Fruit fly (Drosophila melanogaster) whole organism, embryonic: ENCODE measurements around the gene dhd.

Experiments
- ATbp ChIP-seq: fragments of 200-800 bp; sonication (Bioruptor generic); optimal IDR thresholded peaks from 2 replicates; lab custom pipeline; 2017; ENCODE audit warnings: missing biosample characterization, mild to moderate bottlenecking, missing genetic modification characterization, missing genetic modification reagents
- Bgb ChIP-seq: fragments of 200-800 bp; sonication (Bioruptor generic); IDR thresholded peaks from 2 replicates; pipeline ENCODE4 v1.3.6; 2022; ENCODE audit warnings: missing biosample characterization, missing genetic modification characterization; ENCODE audit not compliant: partially characterized antibody
- BtbVII ChIP-seq: fragments of 200-800 bp; sonication (Bioruptor generic); optimal IDR thresholded peaks from 3 replicates; lab custom pipeline; 2017; ENCODE audit warnings: missing biosample characterization, mild to moderate bottlenecking, missing genetic modification characterization
- CG10462 ChIP-seq: fragments of 200-800 bp; sonication (Bioruptor generic); optimal IDR thresholded peaks from 2 replicates; lab custom pipeline; 2016; ENCODE audit warnings: missing biosample characterization, missing genetic modification characterization
- CG10565 ChIP-seq: fragments of 200-800 bp; sonication (Bioruptor generic); optimal IDR thresholded peaks from 3 replicates; lab custom pipeline; 2016; ENCODE audit warnings: missing biosample characterization, mild to moderate bottlenecking, missing genetic modification characterization
- CG11085 ChIP-seq: fragments of 200-800 bp; sonication (Bioruptor generic); IDR thresholded peaks from 2 replicates; pipeline ENCODE4 v1.3.6; 2022; ENCODE audit warnings: missing biosample characterization, missing genetic modification characterization
- CG11504 ChIP-seq: fragments of 200-800 bp; sonication (Bioruptor generic); optimal IDR thresholded peaks from 3 replicates; lab custom pipeline; 2019; ENCODE audit warnings: missing biosample characterization, mild to moderate bottlenecking, missing genetic modification characterization, moderate library complexity
- CG11695 ChIP-seq: fragments of 200-800 bp; sonication (Bioruptor generic); IDR thresholded peaks from 3 replicates; pipeline ENCODE4 v1.3.6; 2022; ENCODE audit warnings: missing biosample characterization, missing genetic modification characterization
- CG1233 ChIP-seq: fragments of 200-800 bp; sonication (Bioruptor generic); optimal IDR thresholded peaks from 4 replicates; lab custom pipeline; 2018; ENCODE audit warnings: missing biosample characterization, mild to moderate bottlenecking, missing genetic modification characterization
- CG14710 ChIP-seq: fragments of 200-800 bp; sonication (Bioruptor generic); optimal IDR thresholded peaks from 3 replicates; lab custom pipeline; 2019; ENCODE audit warnings: missing biosample characterization, mild to moderate bottlenecking, missing genetic modification characterization, moderate library complexity
- CG14860 ChIP-seq: fragments of 200-800 bp; sonication (Bioruptor generic); IDR thresholded peaks from 3 replicates; pipeline ENCODE4 v1.3.6; 2022; ENCODE audit warnings: missing biosample characterization, missing genetic modification characterization; ENCODE audit not compliant: partially characterized antibody
- CG15514 ChIP-seq: fragments of 200-800 bp; sonication (Bioruptor generic); optimal IDR thresholded peaks from 3 replicates; lab custom pipeline; 2017; ENCODE audit warnings: missing biosample characterization, missing genetic modification characterization, mild to moderate bottlenecking, moderate library complexity, missing genetic modification reagents
- CG3407 ChIP-seq: fragments of 200-800 bp; sonication (Bioruptor generic); optimal IDR thresholded peaks from 2 replicates; lab custom pipeline; 2018; ENCODE audit warnings: missing biosample characterization, mild to moderate bottlenecking, missing genetic modification characterization
- CG4404 ChIP-seq: fragments of 200-800 bp; sonication (Bioruptor generic); IDR thresholded peaks from 2 replicates; pipeline ENCODE4 v1.3.6; 2022; ENCODE audit warnings: missing biosample characterization, missing genetic modification characterization
- CG4617 ChIP-seq: fragments of 200-800 bp; sonication (Bioruptor generic); optimal IDR thresholded peaks from 3 replicates; lab custom pipeline; 2016; ENCODE audit warnings: missing biosample characterization, missing genetic modification characterization, borderline replicate concordance
- CG6765 ChIP-seq: fragments of 200-800 bp; sonication (Bioruptor generic); optimal IDR thresholded peaks from 3 replicates; lab custom pipeline; 2017; ENCODE audit warnings: missing biosample characterization, mild to moderate bottlenecking, missing genetic modification characterization
- CG8388 ChIP-seq: fragments of 200-800 bp; sonication (Bioruptor generic); optimal IDR thresholded peaks from 2 replicates; lab custom pipeline; 2019; ENCODE audit warnings: missing biosample characterization, mild to moderate bottlenecking, missing genetic modification characterization, moderate library complexity
- CG9609 ChIP-seq: fragments of 200-800 bp; sonication (Bioruptor generic); optimal IDR thresholded peaks from 3 replicates; lab custom pipeline; 2016; ENCODE audit warnings: missing biosample characterization, missing genetic modification characterization
- CkIIα-i1 ChIP-seq: fragments of 200-800 bp; sonication (Bioruptor generic); IDR thresholded peaks from 2 replicates; pipeline ENCODE4 v1.3.6; 2022; ENCODE audit warnings: missing biosample characterization, missing genetic modification characterization
- Dref ChIP-seq: fragments of 200-800 bp; sonication (Bioruptor generic); IDR thresholded peaks from 2 replicates; pipeline ENCODE4 v1.3.6; 2022; ENCODE audit warnings: missing biosample characterization, missing genetic modification characterization
- Elba2 ChIP-seq: fragments of 200-800 bp; sonication (Bioruptor generic); optimal IDR thresholded peaks from 3 replicates; lab custom pipeline; 2016; ENCODE audit warnings: missing biosample characterization, missing genetic modification characterization
- Fer3 ChIP-seq: fragments of 200-800 bp; sonication (Bioruptor generic); optimal IDR thresholded peaks from 2 replicates; lab custom pipeline; 2018; ENCODE audit warnings: missing biosample characterization, mild to moderate bottlenecking, missing genetic modification characterization, moderate library complexity
- Hr78 ChIP-seq, 2 experiments: fragments of 200-800 bp in 1 of 2; fragments of >200 bp in 1 of 2; sonication (Bioruptor generic) in 1 of 2; optimal IDR thresholded peaks; 2 replicates each; lab custom pipeline; 2017 to 2019; ENCODE audit warnings: missing biosample characterization in 2 of 2, missing genetic modification characterization in 2 of 2, mild to moderate bottlenecking in 1 of 2, moderate library complexity in 1 of 2
- MESR4 ChIP-seq: fragments of 200-800 bp; sonication (Bioruptor generic); optimal IDR thresholded peaks from 2 replicates; lab custom pipeline; 2018; ENCODE audit warnings: missing biosample characterization, mild to moderate bottlenecking, missing genetic modification characterization, moderate library complexity
- PHDP ChIP-seq: fragments of 200-800 bp; sonication (Bioruptor generic); optimal IDR thresholded peaks from 3 replicates; lab custom pipeline; 2018; ENCODE audit warnings: missing biosample characterization, mild to moderate bottlenecking, missing genetic modification characterization, moderate library complexity
- Side ChIP-seq: fragments of 200-800 bp; sonication (Bioruptor generic); optimal IDR thresholded peaks from 2 replicates; lab custom pipeline; 2016; ENCODE audit warnings: missing biosample characterization, missing genetic modification characterization
- Usf ChIP-seq: fragments of 200-800 bp; sonication (Bioruptor generic); optimal IDR thresholded peaks from 2 replicates; lab custom pipeline; 2017; ENCODE audit warnings: missing genotype, missing biosample characterization, missing genetic modification characterization
- bsh ChIP-seq, 2 experiments: fragments of 200-800 bp; sonication (Bioruptor generic); optimal IDR thresholded peaks; 2 replicates each; lab custom pipeline; 2017 to 2018; ENCODE audit warnings: mild to moderate bottlenecking in 2 of 2, missing biosample characterization in 2 of 2, missing genetic modification characterization in 2 of 2, moderate library complexity in 1 of 2
- cato ChIP-seq: fragments of 200-800 bp; sonication (Bioruptor generic); optimal IDR thresholded peaks from 2 replicates; lab custom pipeline; 2016; ENCODE audit warnings: missing biosample characterization, missing genetic modification characterization, borderline replicate concordance
- crc ChIP-seq: fragments of 200-800 bp; sonication (Bioruptor generic); optimal IDR thresholded peaks from 2 replicates; lab custom pipeline; 2016; ENCODE audit warnings: missing biosample characterization, missing genetic modification characterization
- da ChIP-seq: fragments of 200-800 bp; sonication (Bioruptor generic); optimal IDR thresholded peaks from 2 replicates; lab custom pipeline; 2016; ENCODE audit warnings: missing biosample characterization, missing genetic modification characterization
- dmrt99B ChIP-seq: fragments of 200-800 bp; sonication (Bioruptor generic); optimal IDR thresholded peaks from 2 replicates; lab custom pipeline; 2018; ENCODE audit warnings: missing biosample characterization, mild to moderate bottlenecking, missing genetic modification characterization, moderate library complexity
- dysf ChIP-seq: fragments of 200-800 bp; sonication (Bioruptor generic); IDR thresholded peaks from 3 replicates; pipeline ENCODE4 v1.3.6; 2022; ENCODE audit warnings: missing biosample characterization, missing genetic modification characterization
- fru ChIP-seq: fragments of >200 bp; optimal IDR thresholded peaks from 2 replicates; lab custom pipeline; 2017
- gcm2 ChIP-seq: fragments of 200-800 bp; sonication (Bioruptor generic); optimal IDR thresholded peaks from 2 replicates; lab custom pipeline; 2016; ENCODE audit warnings: missing biosample characterization, missing genetic modification characterization
- gsb-n ChIP-seq: fragments of 200-800 bp; sonication (Bioruptor generic); optimal IDR thresholded peaks from 3 replicates; lab custom pipeline; 2018; ENCODE audit warnings: missing biosample characterization, mild to moderate bottlenecking, missing genetic modification characterization
- ham ChIP-seq: fragments of 200-800 bp; sonication (Bioruptor generic); IDR thresholded peaks from 2 replicates; pipeline ENCODE4 v1.3.6; 2022; ENCODE audit warnings: missing biosample characterization, missing genetic modification characterization
- ind ChIP-seq: fragments of 200-800 bp; sonication (Bioruptor generic); optimal IDR thresholded peaks from 3 replicates; lab custom pipeline; 2016; ENCODE audit warnings: missing biosample characterization, missing genetic modification characterization
- insv ChIP-seq, 2 experiments: fragments of 200-800 bp; sonication (Bioruptor generic); optimal IDR thresholded peaks; 3 replicates each; lab custom pipeline; 2016 to 2018; ENCODE audit warnings: missing biosample characterization in 2 of 2, missing genetic modification characterization in 2 of 2
- jigr1 ChIP-seq: fragments of 200-800 bp; sonication (Bioruptor generic); IDR thresholded peaks from 3 replicates; pipeline ENCODE4 v1.3.6; 2022; ENCODE audit warnings: missing biosample characterization, missing genetic modification characterization
- jing ChIP-seq: fragments of 200-800 bp; sonication (Bioruptor generic); optimal IDR thresholded peaks from 2 replicates; lab custom pipeline; 2018; ENCODE audit warnings: missing biosample characterization, mild to moderate bottlenecking, missing genetic modification characterization
- ken ChIP-seq: fragments of 200-800 bp; sonication (Bioruptor generic); IDR thresholded peaks from 3 replicates; pipeline ENCODE4 v1.3.6; 2022; ENCODE audit warnings: missing biosample characterization, missing genetic modification characterization
- lab ChIP-seq: fragments of 200-800 bp; sonication (Bioruptor generic); optimal IDR thresholded peaks from 3 replicates; lab custom pipeline; 2017; ENCODE audit warnings: missing biosample characterization, missing genetic modification characterization, mild to moderate bottlenecking, moderate library complexity, missing genetic modification reagents
- lola ChIP-seq, 3 experiments: fragments of >200 bp in 2 of 3; fragments of 200-800 bp in 1 of 3; sonication (Bioruptor generic) in 1 of 3; optimal IDR thresholded peaks; 2 replicates each; lab custom pipeline; 2017 to 2019; ENCODE audit warnings: missing biosample characterization in 3 of 3, missing genetic modification characterization in 3 of 3, mild to moderate bottlenecking in 1 of 3, moderate library complexity in 1 of 3
- peb ChIP-seq: fragments of 200-800 bp; sonication (Bioruptor generic); IDR thresholded peaks from 2 replicates; pipeline ENCODE4 v1.3.6; 2022; ENCODE audit warnings: missing biosample characterization, missing genetic modification characterization
- row ChIP-seq: fragments of 200-800 bp; sonication (Bioruptor generic); IDR thresholded peaks from 3 replicates; pipeline ENCODE4 v1.3.6; 2022; ENCODE audit warnings: missing biosample characterization, missing genetic modification characterization
- sens-2 ChIP-seq: fragments of 200-800 bp; sonication (Bioruptor generic); IDR thresholded peaks from 2 replicates; pipeline ENCODE4 v1.3.6; 2022; ENCODE audit warnings: missing biosample characterization, missing genetic modification characterization
- tio ChIP-seq: fragments of 200-800 bp; sonication (Bioruptor generic); optimal IDR thresholded peaks from 2 replicates; lab custom pipeline; 2017; ENCODE audit warnings: missing biosample characterization, missing genetic modification characterization, inconsistent platforms
- trh ChIP-seq: fragments of 200-800 bp; sonication (Bioruptor generic); optimal IDR thresholded peaks from 2 replicates; lab custom pipeline; 2016; ENCODE audit warnings: missing biosample characterization, missing genetic modification characterization
- zf30C ChIP-seq: fragments of 200-800 bp; sonication (Bioruptor generic); optimal IDR thresholded peaks from 3 replicates; lab custom pipeline; 2018; ENCODE audit warnings: missing biosample characterization, mild to moderate bottlenecking, missing genetic modification characterization

dhd gene

dm6 chrX:5322459-5322883, 10.5 kb downstream of the dhd start, which contains the start of gene Rnp4F (continued):
- no peak for TF ChIP-seq lab (GFP tag; lab: Kevin White, UChicago)
- TF ChIP-seq da (GFP tag; lab: Kevin White, UChicago), result no peak
- TF ChIP-seq tio (GFP tag; lab: Kevin White, UChicago), result no peak
- no peak for TF ChIP-seq CG11504 (tag; lab: Kevin White, UChicago)
- no peak for TF ChIP-seq gcm2 (GFP tag; lab: Kevin White, UChicago)
- peak; percentile 75 for TF ChIP-seq Elba2 (GFP tag; lab: Kevin White, UChicago)
- TF ChIP-seq CG11695, result no peak
- peak; percentile 66 for TF ChIP-seq Side (GFP tag; lab: Kevin White, UChicago)
- no peak for TF ChIP-seq zf30C (GFP tag; lab: Kevin White, UChicago)
- TF ChIP-seq Fer3 (tag; lab: Kevin White, UChicago), result peak; percentile 30
- no peak for TF ChIP-seq dmrt99B (tag; lab: Kevin White, UChicago)
- peak; percentile 53 for TF ChIP-seq cato (GFP tag; lab: Kevin White, UChicago)
- peak; percentile 72 for TF ChIP-seq CG4617
- TF ChIP-seq bsh (GFP tag; optimal IDR thresholded peaks at IDR 0.05; lab: Kevin White, UChicago), result peak; percentile 34 to 48
- TF ChIP-seq CG10462 (GFP tag; lab: Kevin White, UChicago), result peak; percentile 19
- peak; percentile 56 for TF ChIP-seq CG15514 (GFP tag; lab: Kevin White, UChicago)
- TF ChIP-seq CG6765 (GFP tag; lab: Kevin White, UChicago), result no peak
- TF ChIP-seq ken, result peak; percentile 72; the same call in 2 of the 3 replicates
- TF ChIP-seq CG4404 (GFP tag; lab: Robert Waterston, UW), result peak; percentile 73
- TF ChIP-seq Hr78 (GFP tag; optimal IDR thresholded peaks at IDR 0.05; lab: Kevin White, UChicago), result no peak
- TF ChIP-seq MESR4 (GFP tag; lab: Kevin White, UChicago), result peak; percentile 24
- TF ChIP-seq jigr1 (GFP tag; lab: Robert Waterston, UW), result peak; percentile 58; the same call in 1 of the 3 replicates
- TF ChIP-seq fru (lab: Kevin White, UChicago), result no peak
- TF ChIP-seq CG10565 (GFP tag; lab: Kevin White, UChicago), result no peak
- peak; percentile 68 for TF ChIP-seq Usf (GFP tag; lab: Kevin White, UChicago)
- TF ChIP-seq CG14860, result peak; percentile 72
- no peak for TF ChIP-seq CG8388
- peak; percentile 28; the same call in 1 of the 2 replicates for TF ChIP-seq ham (GFP tag; lab: Robert Waterston, UW)
- TF ChIP-seq peb (GFP tag; lab: Robert Waterston, UW), result no peak
- peak; percentile 80 for TF ChIP-seq dysf
- TF ChIP-seq ind (GFP tag; lab: Kevin White, UChicago), result peak; percentile 79
- TF ChIP-seq ATbp (GFP tag; lab: Kevin White, UChicago), result no peak
- TF ChIP-seq gsb-n (tag; lab: Kevin White, UChicago), result no peak
- no peak for TF ChIP-seq crc (GFP tag; lab: Kevin White, UChicago)
- peak; percentile 64 for TF ChIP-seq CG11085 (GFP tag; lab: Robert Waterston, UW)
- no peak for TF ChIP-seq lola (GFP tag; optimal IDR thresholded peaks at IDR 0.05; lab: Kevin White, UChicago)
- TF ChIP-seq BtbVII, result no peak
- TF ChIP-seq jing, result no peak
- peak; percentile 44 for TF ChIP-seq CG1233
- no peak for TF ChIP-seq CG3407 (GFP tag; lab: Kevin White, UChicago)
- no peak for TF ChIP-seq CkIIα-i1 (GFP tag; lab: Robert Waterston, UW)
- TF ChIP-seq trh (GFP tag; lab: Kevin White, UChicago), result peak; percentile 49
- no peak for TF ChIP-seq sens-2
- peak; percentile 94 for TF ChIP-seq row
- TF ChIP-seq CG14710 (tag; lab: Kevin White, UChicago), result peak; percentile 50
- peak; percentile 78 for TF ChIP-seq Dref (GFP tag; lab: Robert Waterston, UW)
- no peak for TF ChIP-seq PHDP (tag; lab: Kevin White, UChicago)
- peak; percentile 72 for TF ChIP-seq CG9609 (GFP tag; lab: Kevin White, UChicago)
- no peak for TF ChIP-seq insv (GFP tag; optimal IDR thresholded peaks at IDR 0.05; lab: Kevin White, UChicago)
- TF ChIP-seq Bgb (GFP tag; lab: Robert Waterston, UW), result peak; percentile 84
